Worm (Caenorhabditis elegans): Measurements from ENCODE around the gene sun-1.

The sun-1 gene

DNA sequence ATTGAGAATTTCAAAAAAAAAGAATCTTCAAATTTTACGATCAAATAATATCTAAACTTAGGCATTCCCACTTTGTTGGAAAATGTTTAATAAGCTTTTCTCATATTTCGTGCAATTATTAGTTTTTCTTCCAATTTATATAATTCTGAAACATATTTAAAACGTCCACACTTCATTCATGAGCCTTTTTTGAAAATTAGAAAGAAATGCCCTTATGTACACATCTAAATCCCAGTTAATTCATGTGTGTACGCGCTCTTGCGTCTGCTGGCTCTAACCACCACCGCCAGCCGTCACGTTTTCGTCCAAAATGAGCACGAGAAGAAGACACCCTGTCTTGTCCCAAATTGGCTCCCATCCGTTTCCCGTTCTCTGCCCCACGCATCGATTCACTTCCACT, 26.8 kb downstream of the sun-1 start:
- TF ChIP-seq ceh-19 (GFP tag; optimal IDR thresholded peaks at IDR 0.05) (no peak), odd-2 (tag; optimal IDR thresholded peaks at IDR 0.05) (no peak), T23F11.4 (GFP tag; optimal IDR thresholded peaks at IDR 0.05) (no peak), nhr-11 (tag; optimal IDR thresholded peaks at IDR 0.05) (no peak), sox-2 (GFP tag; IDR thresholded peaks at IDR 0.05) (no peak), unc-42 (tag; optimal IDR thresholded peaks at IDR 0.05) (peak; percentile 22), elt-2 (tag; optimal IDR thresholded peaks at IDR 0.05) (no peak), ceh-14 (tag; optimal IDR thresholded peaks at IDR 0.05) (no peak), hlh-30 (tag; optimal IDR thresholded peaks at IDR 0.05; ENCODE audit: insufficient read depth) (peak; percentile 15), ztf-16 (tag; optimal IDR thresholded peaks at IDR 0.05) (no peak), zip-5 (tag; optimal IDR thresholded peaks at IDR 0.05) (no peak), ama-1 (optimal IDR thresholded peaks at IDR 0.05) (no peak), pag-3 (tag; optimal IDR thresholded peaks at IDR 0.05; ENCODE audit: borderline replicate concordance) (no peak), hlh-6 (tag; optimal IDR thresholded peaks at IDR 0.05) (no peak)

DNA sequence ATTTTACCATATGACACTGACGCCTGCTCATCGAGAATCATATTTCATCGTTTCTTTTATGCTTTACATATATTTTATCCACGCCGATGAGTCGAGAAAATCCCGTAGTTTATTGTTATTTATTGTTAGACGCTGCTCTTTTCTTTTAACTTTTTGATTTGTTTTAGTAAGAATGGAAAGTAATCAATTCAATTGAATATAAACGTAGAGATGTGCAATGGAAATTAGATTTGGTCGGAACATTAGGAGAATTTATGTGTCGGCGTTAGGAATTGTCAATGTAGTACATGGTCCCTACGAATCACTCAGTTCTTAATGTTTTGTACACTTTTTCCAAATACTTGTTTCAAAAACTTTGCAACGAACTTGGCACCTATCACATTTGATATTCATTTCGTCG, 28.1 kb downstream of the sun-1 start:
- TF ChIP-seq hlh-15 (tag; optimal IDR thresholded peaks at IDR 0.05) (no peak), unc-3 (GFP tag; conservative IDR thresholded peaks at IDR 0.05) (no peak), unc-3 (tag; optimal IDR thresholded peaks at IDR 0.05) (no peak), unc-42 (tag; optimal IDR thresholded peaks at IDR 0.05) (peak; percentile 94), rnt-1 (tag; optimal IDR thresholded peaks at IDR 0.05) (no peak)

DNA sequence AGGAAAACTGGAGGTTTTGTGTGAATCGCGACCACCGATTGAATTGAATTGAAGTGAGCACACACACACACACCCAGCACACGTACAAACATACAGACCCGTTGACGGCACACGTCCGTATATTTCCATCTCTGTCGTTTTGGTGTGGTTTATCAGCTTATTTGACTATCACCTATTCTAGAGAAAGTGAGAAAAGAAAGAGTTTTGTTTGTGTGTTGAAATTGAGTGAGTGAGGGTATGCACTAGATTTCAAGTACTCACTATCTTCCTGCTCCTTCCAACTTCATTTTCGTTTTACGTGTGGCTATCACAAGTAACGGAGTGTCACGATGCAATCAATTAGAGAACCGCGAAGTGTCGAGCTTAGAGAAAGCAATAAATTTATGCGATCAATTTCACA, 29.5 kb downstream of the sun-1 start:
- TF ChIP-seq fkh-10 (GFP tag; optimal IDR thresholded peaks at IDR 0.05) (no peak), ahr-1 (tag; optimal IDR thresholded peaks at IDR 0.05) (no peak), unc-86 (tag; optimal IDR thresholded peaks at IDR 0.05) (no peak), hlh-8 (tag; optimal IDR thresholded peaks at IDR 0.05) (no peak), dve-1 (tag; optimal IDR thresholded peaks at IDR 0.05) (no peak), unc-3 (GFP tag; conservative IDR thresholded peaks at IDR 0.05) (no peak), unc-3 (tag; optimal IDR thresholded peaks at IDR 0.05) (no peak), elt-2 (tag; optimal IDR thresholded peaks at IDR 0.05) (no peak), C08G9.2 (tag; optimal IDR thresholded peaks at IDR 0.05) (no peak)

DNA sequence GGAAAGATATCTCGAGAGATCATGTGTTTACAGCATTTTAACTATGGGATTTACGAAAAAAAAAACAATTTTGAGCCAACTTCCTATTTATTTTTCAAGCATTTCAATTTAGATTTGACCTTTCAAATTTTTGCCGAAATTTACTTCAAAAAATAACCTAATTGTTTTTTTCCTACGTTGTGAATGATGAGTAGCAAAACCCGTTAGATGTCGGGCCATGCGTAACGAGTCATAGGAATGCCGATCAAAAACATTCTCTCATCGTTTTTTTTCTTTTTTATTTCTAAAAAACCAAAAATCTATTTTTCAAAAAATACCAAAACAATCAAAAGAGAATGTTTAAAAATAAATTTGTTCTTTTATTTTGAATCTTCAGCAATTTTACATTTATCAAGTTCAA, 30.5 kb downstream of the sun-1 start:
- no peak for TF ChIP-seq hlh-15 (tag; optimal IDR thresholded peaks at IDR 0.05)
- TF ChIP-seq elt-2 (tag; optimal IDR thresholded peaks at IDR 0.05): no peak
- TF ChIP-seq ceh-19 (GFP tag; optimal IDR thresholded peaks at IDR 0.05): no peak
- no peak for TF ChIP-seq odd-2 (tag; optimal IDR thresholded peaks at IDR 0.05)
- TF ChIP-seq sox-4 (tag; optimal IDR thresholded peaks at IDR 0.05): no peak
- TF ChIP-seq rnt-1 (tag; optimal IDR thresholded peaks at IDR 0.05): no peak
- no peak for TF ChIP-seq syd-9 (tag; optimal IDR thresholded peaks at IDR 0.05)
- TF ChIP-seq pha-2 (tag; optimal IDR thresholded peaks at IDR 0.05): no peak
- no peak for TF ChIP-seq sdc-2 (tag; optimal IDR thresholded peaks at IDR 0.05)
- TF ChIP-seq pros-1 (tag; optimal IDR thresholded peaks at IDR 0.05): no peak
- TF ChIP-seq pag-3 (tag; optimal IDR thresholded peaks at IDR 0.05; ENCODE audit: borderline replicate concordance): no peak
- no peak for TF ChIP-seq ref-2 (tag; optimal IDR thresholded peaks at IDR 0.05)

DNA sequence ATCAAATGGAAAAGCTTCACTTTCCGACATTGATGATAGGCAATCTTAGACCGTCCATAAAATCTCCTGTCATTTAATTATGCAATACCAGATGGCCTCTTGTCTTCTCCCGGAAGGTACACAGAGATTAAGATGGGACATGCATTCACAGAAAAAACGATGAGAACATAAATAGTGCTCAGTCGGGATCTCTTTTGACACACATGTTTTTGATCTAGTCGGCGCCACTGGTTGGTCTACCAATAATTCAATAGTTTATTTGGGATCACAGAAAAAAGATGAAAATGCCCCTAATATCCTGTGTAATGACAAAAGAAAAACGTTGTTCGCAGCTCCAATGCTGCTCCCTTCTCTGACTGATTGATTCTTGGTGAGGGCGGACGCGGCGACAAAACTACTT, 32.3 kb downstream of the sun-1 start:
- no peak for TF ChIP-seq pros-1 (tag; optimal IDR thresholded peaks at IDR 0.05)
- no peak for TF ChIP-seq hlh-15 (tag; optimal IDR thresholded peaks at IDR 0.05)
- TF ChIP-seq C08G9.2 (tag; optimal IDR thresholded peaks at IDR 0.05): no peak
- TF ChIP-seq madf-2 (tag; optimal IDR thresholded peaks at IDR 0.05): no peak

DNA sequence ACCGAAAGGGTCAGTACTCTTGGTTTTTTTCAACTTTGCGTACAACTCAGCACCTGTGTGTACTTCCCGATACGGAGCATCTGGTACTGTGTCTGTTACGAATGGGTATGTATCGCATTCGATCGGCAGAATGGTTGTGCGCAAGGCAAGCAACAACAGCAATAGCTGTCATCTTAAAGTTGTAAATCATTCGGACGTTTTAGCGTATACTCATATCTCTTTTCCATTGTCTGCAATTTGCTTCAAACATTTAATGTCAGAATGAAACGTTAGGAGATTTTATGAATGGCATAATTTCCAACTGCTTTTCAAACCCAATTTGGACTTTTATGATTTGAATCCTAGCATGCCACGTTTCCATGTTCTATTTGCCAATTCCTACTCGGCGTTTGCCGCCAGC, 36.3 kb downstream of the sun-1 start:
- TF ChIP-seq ama-1 (optimal IDR thresholded peaks at IDR 0.05) (no peak), hlh-30 (tag; optimal IDR thresholded peaks at IDR 0.05; ENCODE audit: insufficient read depth) (no peak), unc-55 (GFP tag; optimal IDR thresholded peaks at IDR 0.05) (peak; percentile 72)
